Fruit fly (Drosophila melanogaster): Measurements from ENCODE around the gene Usp39.

DNA sequence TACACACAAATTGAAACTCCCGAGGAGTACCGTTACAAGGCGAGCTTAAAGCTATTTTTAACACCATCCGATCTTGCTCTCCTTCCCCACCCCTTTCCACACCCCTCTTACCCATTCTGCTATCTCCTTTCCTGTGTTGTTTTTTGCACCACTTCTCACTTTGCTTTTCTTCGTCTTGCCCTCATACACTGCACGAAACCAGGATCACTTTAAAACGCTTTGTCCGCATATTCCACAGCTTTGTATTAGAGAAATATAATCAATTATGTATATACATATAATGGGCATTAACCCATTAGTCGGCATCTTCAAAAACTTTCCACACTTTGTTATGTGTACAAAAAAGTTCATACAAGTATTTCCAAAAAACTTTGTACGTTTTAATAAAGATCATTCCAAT, 22.5 kb upstream of the Usp39 start:
- TF ChIP-seq HLH106 (tag; optimal IDR thresholded peaks at IDR 0.05) (no peak), sv (GFP tag; optimal IDR thresholded peaks at IDR 0.05) (no peak), lola (GFP tag; optimal IDR thresholded peaks at IDR 0.05) (no peak), psq (GFP tag; optimal IDR thresholded peaks at IDR 0.05) (no peak), pan (optimal IDR thresholded peaks at IDR 0.05) (no peak), usp (GFP tag; optimal IDR thresholded peaks at IDR 0.05) (no peak), Jra (GFP tag; optimal IDR thresholded peaks at IDR 0.05) (no peak), br (GFP tag; optimal IDR thresholded peaks at IDR 0.05) (no peak), Dfd (GFP tag; optimal IDR thresholded peaks at IDR 0.05) (no peak), h (GFP tag; optimal IDR thresholded peaks at IDR 0.05) (no peak)

All from whole organism, wandering third instar larva.